Worm (Caenorhabditis elegans): Measurements from ENCODE around the gene dpy-6.

ce11 chrX:8444922-8445321, 10.5 kb downstream of the dpy-6 start:
- TF ChIP-seq aly-2 (tag; optimal IDR thresholded peaks at IDR 0.05) (no peak), Y105C5A.15 (GFP tag; IDR thresholded peaks at IDR 0.05) (no peak), fos-1 (tag; optimal IDR thresholded peaks at IDR 0.05) (no peak), skn-1 (tag; optimal IDR thresholded peaks at IDR 0.05) (no peak)

All from whole organism, L4 larva.